Fruit fly (Drosophila melanogaster): ENCODE results near the gene CG1607.

Gene CG1607

dm6 chr3R:31336291-31336690 is 45.6 kb upstream of the CG1607 start (continued):
- TF ChIP-seq spab (GFP tag; optimal IDR thresholded peaks at IDR 0.05) (peak; percentile 82), topi (GFP tag; optimal IDR thresholded peaks at IDR 0.05) (peak; percentile 14), CG32006 (GFP tag; optimal IDR thresholded peaks at IDR 0.05) (peak; percentile 73), CG7368 (GFP tag; optimal IDR thresholded peaks at IDR 0.05) (peak; percentile 46), Eip93F (GFP tag; optimal IDR thresholded peaks at IDR 0.05) (no peak), esn (GFP tag; optimal IDR thresholded peaks at IDR 0.05) (peak; percentile 18), CG8632 (GFP tag; optimal IDR thresholded peaks at IDR 0.05) (peak; percentile 19), OdsH (GFP tag; optimal IDR thresholded peaks at IDR 0.05) (peak; percentile 63), CG6276 (GFP tag; optimal IDR thresholded peaks at IDR 0.05) (peak; percentile 54), ss (GFP tag; optimal IDR thresholded peaks at IDR 0.05) (peak; percentile 52 to 67)

DNA sequence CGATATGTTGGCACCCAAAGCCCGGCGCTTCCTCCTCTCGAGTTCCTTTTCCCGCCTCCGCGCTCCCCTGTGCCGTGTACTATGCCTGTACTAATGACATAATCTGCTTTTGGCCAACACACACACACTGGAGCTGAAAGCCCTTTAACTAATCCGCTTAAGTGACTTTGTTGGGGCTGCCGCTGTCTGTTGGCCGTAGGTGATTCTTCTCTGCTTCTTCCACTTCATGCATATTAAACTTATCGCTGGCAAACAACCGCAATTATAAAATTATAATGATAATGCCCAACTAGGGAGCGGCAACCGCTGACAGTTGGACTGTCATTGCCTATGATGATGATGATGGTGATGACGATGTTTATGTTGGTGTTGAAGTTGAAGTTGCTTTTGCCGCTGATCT is 42.1 kb upstream of the CG1607 start:
- 0 out of 3 replicates have a peak, but pooled peaks have one; percentile 2 for TF ChIP-seq CG8119 (GFP tag; IDR thresholded peaks at IDR 0.05)
- TF ChIP-seq CG9139 (GFP tag; optimal IDR thresholded peaks at IDR 0.05): no peak

DNA sequence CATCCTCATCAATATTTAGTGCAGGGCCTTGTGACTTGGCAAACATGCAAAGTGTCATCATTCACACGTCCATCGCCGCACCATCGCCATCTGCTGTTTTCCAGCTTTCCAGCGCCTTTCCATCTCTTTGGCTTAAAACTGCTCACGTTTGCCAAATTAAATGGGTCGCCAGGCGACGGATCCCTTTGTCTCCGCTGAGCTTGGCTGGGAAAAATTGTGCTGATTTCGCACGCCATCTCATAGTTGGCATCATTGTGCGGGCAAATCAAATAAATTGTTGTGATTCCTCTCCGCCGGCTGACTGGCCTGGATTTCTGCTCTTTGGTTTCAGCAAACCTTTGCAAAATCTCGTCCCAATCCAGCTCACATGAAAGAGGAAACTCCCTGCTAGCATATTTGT is 41.1 kb upstream of the CG1607 start:
- TF ChIP-seq CG4318 (GFP tag; optimal IDR thresholded peaks at IDR 0.05) (no peak), CG6276 (GFP tag; optimal IDR thresholded peaks at IDR 0.05) (no peak), Ets96B (tag; optimal IDR thresholded peaks at IDR 0.05) (no peak), Hr38 (GFP tag; optimal IDR thresholded peaks at IDR 0.05) (no peak), cyc (GFP tag; optimal IDR thresholded peaks at IDR 0.05) (no peak), eg (GFP tag; IDR thresholded peaks at IDR 0.05) (no peak), OdsH (GFP tag; optimal IDR thresholded peaks at IDR 0.05) (no peak), CG10631 (GFP tag; optimal IDR thresholded peaks at IDR 0.05) (no peak), dac (GFP tag; optimal IDR thresholded peaks at IDR 0.05) (no peak), vri (GFP tag; optimal IDR thresholded peaks at IDR 0.05) (no peak), net (GFP tag; optimal IDR thresholded peaks at IDR 0.05) (no peak), CG9139 (GFP tag; optimal IDR thresholded peaks at IDR 0.05) (no peak), lz (GFP tag; optimal IDR thresholded peaks at IDR 0.05) (no peak), salr (GFP tag; optimal IDR thresholded peaks at IDR 0.05) (no peak), fd59A (GFP tag; optimal IDR thresholded peaks at IDR 0.05) (no peak)

dm6 chr3R:31342574-31342973 is 39.3 kb upstream of the CG1607 start:
- TF ChIP-seq CG6792 (GFP tag; optimal IDR thresholded peaks at IDR 0.05): peak; percentile 28
- no peak for TF ChIP-seq CG11762 (GFP tag; optimal IDR thresholded peaks at IDR 0.05; ENCODE audit: insufficient read depth)
- TF ChIP-seq CG11902 (GFP tag; optimal IDR thresholded peaks at IDR 0.05): no peak
- TF ChIP-seq pdm3 (GFP tag; optimal IDR thresholded peaks at IDR 0.05): peak; percentile 5
- no peak for TF ChIP-seq ss (GFP tag; optimal IDR thresholded peaks at IDR 0.05)
- TF ChIP-seq svp (GFP tag): peak; percentile 52
- TF ChIP-seq dac (GFP tag; optimal IDR thresholded peaks at IDR 0.05): no peak
- TF ChIP-seq Ets96B (tag; optimal IDR thresholded peaks at IDR 0.05): peak; percentile 10
- TF ChIP-seq CG8632 (GFP tag; optimal IDR thresholded peaks at IDR 0.05): peak; percentile 24
- peak; percentile 4 for TF ChIP-seq vri (GFP tag; optimal IDR thresholded peaks at IDR 0.05)
- TF ChIP-seq CG6808 (GFP tag; optimal IDR thresholded peaks at IDR 0.05): no peak
- peak; percentile 53; the same call in 1 of the 3 replicates for TF ChIP-seq CG6163 (GFP tag; IDR thresholded peaks at IDR 0.05)
- TF ChIP-seq CG3032 (tag; optimal IDR thresholded peaks at IDR 0.05): peak; percentile 14
- TF ChIP-seq salr (GFP tag; optimal IDR thresholded peaks at IDR 0.05): no peak
- TF ChIP-seq CG15336 (GFP tag; IDR thresholded peaks at IDR 0.05): no peak
- peak; percentile 56 for TF ChIP-seq Eip78C (GFP tag)
- peak; percentile 10 for TF ChIP-seq CG3919 (GFP tag; optimal IDR thresholded peaks at IDR 0.05)
- TF ChIP-seq OdsH (GFP tag; optimal IDR thresholded peaks at IDR 0.05): peak; percentile 14
- peak; percentile 22 for TF ChIP-seq CG10631 (GFP tag; optimal IDR thresholded peaks at IDR 0.05)
- peak; percentile 32 for TF ChIP-seq CG10669 (GFP tag; optimal IDR thresholded peaks at IDR 0.05)
- TF ChIP-seq Hr4 (GFP tag; optimal IDR thresholded peaks at IDR 0.05): peak; percentile 14
- TF ChIP-seq CG32006 (GFP tag; optimal IDR thresholded peaks at IDR 0.05): peak; percentile 17
- no peak for TF ChIP-seq fkh (GFP tag; optimal IDR thresholded peaks at IDR 0.05)
- TF ChIP-seq topi (GFP tag; optimal IDR thresholded peaks at IDR 0.05): peak; percentile 6
- peak; percentile 28 for TF ChIP-seq CG34406 (GFP tag; optimal IDR thresholded peaks at IDR 0.05)
- TF ChIP-seq esn (GFP tag; optimal IDR thresholded peaks at IDR 0.05): peak; percentile 28
- 0 out of 3 replicates have a peak, but pooled peaks have one; percentile 24 for TF ChIP-seq CG8119 (GFP tag; IDR thresholded peaks at IDR 0.05)

Measured in whole organism, prepupa.